Worm (Caenorhabditis elegans): ENCODE measurements around the gene F55F10.1.

ce11 chrIV:4402413-4402812 lies 41.8 kb downstream of the F55F10.1 start:
- TF ChIP-seq aly-2 (tag; optimal IDR thresholded peaks at IDR 0.05) (no peak), lin-13 (GFP tag; optimal IDR thresholded peaks at IDR 0.05) (no peak), snpc-4 (tag; optimal IDR thresholded peaks at IDR 0.05) (no peak), ama-1 (optimal IDR thresholded peaks at IDR 0.05) (no peak)
